Fruit fly (Drosophila melanogaster): ENCODE data around the gene Hcf.

Gene Hcf

DNA sequence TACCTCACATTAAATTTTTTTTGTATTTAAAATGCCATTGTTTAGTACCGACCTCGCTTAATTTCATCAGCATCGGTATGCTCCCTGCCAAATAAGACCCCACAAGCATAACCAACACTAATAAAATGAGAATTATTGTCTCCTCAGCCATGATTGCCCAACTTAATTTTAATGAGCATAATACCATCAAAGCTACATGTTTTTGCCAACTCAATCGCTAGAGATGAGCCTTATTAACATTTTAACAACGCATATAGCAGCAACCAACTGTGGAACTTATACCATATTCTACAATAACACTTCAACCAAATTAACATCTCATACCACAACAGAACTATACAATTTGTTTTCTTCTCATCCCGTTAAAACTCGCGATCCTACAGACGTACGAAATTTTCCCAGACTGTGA is 46.0 kb upstream of the Hcf start, which contains the start of gene Zip102B (continued):
- TF ChIP-seq Chrac-16 (GFP tag; optimal IDR thresholded peaks at IDR 0.05) = no peak
- TF ChIP-seq corto (GFP tag; optimal IDR thresholded peaks at IDR 0.05) = no peak
- no peak for TF ChIP-seq Dip3 (GFP tag; optimal IDR thresholded peaks at IDR 0.05)
- TF ChIP-seq CG4854 (GFP tag; optimal IDR thresholded peaks at IDR 0.05) = no peak
- no peak for TF ChIP-seq chinmo (GFP tag; IDR thresholded peaks at IDR 0.05; ENCODE audit: partially characterized antibody)
- no peak for TF ChIP-seq jumu (GFP tag; optimal IDR thresholded peaks at IDR 0.05)
- no peak for TF ChIP-seq al (GFP tag; IDR thresholded peaks at IDR 0.05)
- no peak for TF ChIP-seq CG10654 (GFP tag; optimal IDR thresholded peaks at IDR 0.05)
- no peak for TF ChIP-seq CG33557 (GFP tag; optimal IDR thresholded peaks at IDR 0.05)
- TF ChIP-seq Ets65A (GFP tag) = peak; percentile 95
- no peak for TF ChIP-seq croc (GFP tag; conservative IDR thresholded peaks at IDR 0.05)
- TF ChIP-seq MESR4 (GFP tag; optimal IDR thresholded peaks at IDR 0.05) = peak; percentile 98
- no peak for TF ChIP-seq gcm2 (GFP tag; optimal IDR thresholded peaks at IDR 0.05)
- peak; percentile 96 for TF ChIP-seq CG17802 (tag; optimal IDR thresholded peaks at IDR 0.05)
- TF ChIP-seq eyg (GFP tag; optimal IDR thresholded peaks at IDR 0.05) = no peak
- no peak for TF ChIP-seq sisA (GFP tag; IDR thresholded peaks at IDR 0.05)
- TF ChIP-seq nmo (GFP tag; optimal IDR thresholded peaks at IDR 0.05) = peak; percentile 12
- no peak for TF ChIP-seq Tbp (GFP tag; optimal IDR thresholded peaks at IDR 0.05)
- TF ChIP-seq CG13624 (GFP tag; optimal IDR thresholded peaks at IDR 0.05) = no peak
- peak in 1 of 2 experiments; percentile 46 for TF ChIP-seq Dfd (GFP tag; optimal IDR thresholded peaks at IDR 0.05)
- TF ChIP-seq sima (GFP tag; optimal IDR thresholded peaks at IDR 0.05) = no peak
- no peak for TF ChIP-seq Taf1 (GFP tag; IDR thresholded peaks at IDR 0.05)
- TF ChIP-seq CG17328 (GFP tag; IDR thresholded peaks at IDR 0.05) = no peak
- TF ChIP-seq CG9876 (GFP tag; optimal IDR thresholded peaks at IDR 0.05) = no peak
- TF ChIP-seq otp (GFP tag; IDR thresholded peaks at IDR 0.05) = no peak
- TF ChIP-seq CG15479 (GFP tag; optimal IDR thresholded peaks at IDR 0.05) = no peak
- peak in 1 of 2 experiments; percentile 67 for TF ChIP-seq Pdp1 (GFP tag; optimal IDR thresholded peaks at IDR 0.05)
- peak in 1 of 3 experiments; percentile 95 for TF ChIP-seq lola (GFP tag; optimal IDR thresholded peaks at IDR 0.05)
- no peak for TF ChIP-seq pros (GFP tag; optimal IDR thresholded peaks at IDR 0.05)
- TF ChIP-seq esg (GFP tag; conservative IDR thresholded peaks at IDR 0.05) = no peak
- no peak for TF ChIP-seq zen (tag; optimal IDR thresholded peaks at IDR 0.05)
- no peak for TF ChIP-seq CG16863 (GFP tag; optimal IDR thresholded peaks at IDR 0.05)
- no peak for TF ChIP-seq Ptx1 (GFP tag; IDR thresholded peaks at IDR 0.05)
- TF ChIP-seq sna (GFP tag; IDR thresholded peaks at IDR 0.05; ENCODE audit: partially characterized antibody) = no peak
- TF ChIP-seq B-H2 (GFP tag; optimal IDR thresholded peaks at IDR 0.05) = no peak
- TF ChIP-seq CG1647 (GFP tag; optimal IDR thresholded peaks at IDR 0.05) = no peak
- TF ChIP-seq CG4707 (GFP tag; optimal IDR thresholded peaks at IDR 0.05) = no peak
- no peak for TF ChIP-seq CG17385 (GFP tag; optimal IDR thresholded peaks at IDR 0.05)
- TF ChIP-seq CG7786 (GFP tag; optimal IDR thresholded peaks at IDR 0.05) = no peak
- no peak for TF ChIP-seq dimm (GFP tag; IDR thresholded peaks at IDR 0.05)
- TF ChIP-seq CkIIα-i1 (GFP tag; IDR thresholded peaks at IDR 0.05) = no peak
- TF ChIP-seq so (GFP tag; IDR thresholded peaks at IDR 0.05) = no peak
- TF ChIP-seq lmd (GFP tag; IDR thresholded peaks at IDR 0.05) = no peak
- no peak for TF ChIP-seq en (GFP tag; optimal IDR thresholded peaks at IDR 0.05)
- no peak for TF ChIP-seq B-H1 (GFP tag; IDR thresholded peaks at IDR 0.05)
- no peak for TF ChIP-seq CG11456 (GFP tag; IDR thresholded peaks at IDR 0.05)
- TF ChIP-seq seq (GFP tag; IDR thresholded peaks at IDR 0.05) = no peak
- no peak for TF ChIP-seq CG7271 (tag; optimal IDR thresholded peaks at IDR 0.05)
- TF ChIP-seq NC2α (GFP tag; optimal IDR thresholded peaks at IDR 0.05) = no peak
- no peak for TF ChIP-seq dmrt11E (tag; optimal IDR thresholded peaks at IDR 0.05)
- peak; percentile 73 for TF ChIP-seq CG12659 (GFP tag; optimal IDR thresholded peaks at IDR 0.05)
- no peak for TF ChIP-seq grn (GFP tag; optimal IDR thresholded peaks at IDR 0.05)
- no peak for TF ChIP-seq ci (GFP tag; IDR thresholded peaks at IDR 0.05)
